Worm (Caenorhabditis elegans) whole organism, midembryonic: ENCODE measurements around the gene F42C5.5.

Source experiments
- med-1 ChIP-seq: sonication (generic microtip); optimal IDR thresholded peaks from 2 replicates; lab custom pipeline; 2017; ENCODE audit warnings: missing genetic modification characterization, mild to moderate bottlenecking, missing compliant biosample characterization, antibody characterized with exemption, missing genetic modification reagents; ENCODE audit not compliant: insufficient read depth
- ref-1 ChIP-seq: fragments of 200-800 bp; sonication (Bioruptor generic); conservative IDR thresholded peaks from 2 replicates; pipeline ENCODE4 v1.3.6; 2022; ENCODE audit warnings: missing genetic modification reagents, missing genetic modification characterization, missing compliant biosample characterization
- tab-1 ChIP-seq: fragments of 200-800 bp; sonication (Bioruptor generic); IDR thresholded peaks from 2 replicates; pipeline ENCODE4 v1.3.6; 2022; ENCODE audit warnings: missing genetic modification characterization, missing compliant biosample characterization
- ztf-29 ChIP-seq: fragments of 200-800 bp; sonication (Bioruptor generic); IDR thresholded peaks from 2 replicates; pipeline ENCODE4 v1.3.6; 2022; ENCODE audit warnings: missing genetic modification reagents, missing genetic modification characterization, missing compliant biosample characterization

- no peak for TF ChIP-seq tab-1
- TF ChIP-seq med-1 (GFP tag; lab: Kevin White, UChicago) = no peak
- no peak for TF ChIP-seq ztf-29
- no peak for TF ChIP-seq ref-1 (GFP tag; lab: Robert Waterston, UW)
These were observed 11.3 kb upstream of the F42C5.5 start, which contains the start of gene npr-27 for ce11 chrIV:7305325-7305724.
